Fruit fly (Drosophila melanogaster): Measurements from ENCODE around the gene Cad74A.

DNA sequence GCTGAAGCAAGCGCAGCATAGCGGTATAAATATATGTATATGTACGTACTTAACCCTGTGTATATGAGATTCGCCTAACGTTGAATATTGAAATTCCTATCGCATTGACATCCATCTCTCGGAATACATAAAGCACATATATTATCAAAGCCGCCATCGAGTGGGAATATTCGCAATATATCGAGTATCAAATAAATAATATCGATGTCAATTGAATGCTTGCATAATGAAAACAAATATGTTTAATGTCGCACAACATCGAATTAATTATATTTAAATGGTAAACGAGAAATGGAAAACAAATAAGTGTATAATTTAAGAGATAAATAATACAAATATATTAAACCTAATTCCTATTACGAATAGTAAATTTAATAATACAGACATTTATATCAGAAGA, 58.6 kb downstream of the Cad74A start, which contains the start of gene ND-24L:
- no peak for TF ChIP-seq CG33017 (tag; optimal IDR thresholded peaks at IDR 0.05)
- TF ChIP-seq CG5204 (GFP tag; optimal IDR thresholded peaks at IDR 0.05): no peak
- no peak for TF ChIP-seq kay (GFP tag; ENCODE audit: borderline replicate concordance)
- TF ChIP-seq Hr96 (GFP tag; optimal IDR thresholded peaks at IDR 0.05): no peak
- TF ChIP-seq cic (GFP tag; optimal IDR thresholded peaks at IDR 0.05): no peak
- no peak for TF ChIP-seq CG1620 (GFP tag; optimal IDR thresholded peaks at IDR 0.05)
- no peak for TF ChIP-seq CG7045 (GFP tag; optimal IDR thresholded peaks at IDR 0.05)

All from whole organism, adult.